Fruit fly (Drosophila melanogaster): ENCODE data around the gene CG15260.

dm6 chr2L:15304359-15304758 lies 12.3 kb upstream of the CG15260 start:
- TF ChIP-seq jumu (GFP tag; optimal IDR thresholded peaks at IDR 0.05), result no peak
- no peak for TF ChIP-seq CG4282 (GFP tag; optimal IDR thresholded peaks at IDR 0.05)
- no peak for TF ChIP-seq CG31388 (GFP tag; optimal IDR thresholded peaks at IDR 0.05)
- TF ChIP-seq Hr39 (optimal IDR thresholded peaks at IDR 0.05), result no peak
- TF ChIP-seq Dfd (GFP tag; optimal IDR thresholded peaks at IDR 0.05), result no peak
- TF ChIP-seq CG4854 (GFP tag; optimal IDR thresholded peaks at IDR 0.05), result no peak
- no peak for TF ChIP-seq Side (GFP tag; optimal IDR thresholded peaks at IDR 0.05)

Measured in whole organism, embryonic.